Fruit fly (Drosophila melanogaster) S2 (cell line): ENCODE data around the gene CG8607.

ENCODE experiments used
- CG8478 ChIP-seq: fragments of >200 bp; optimal IDR thresholded peaks from 2 replicates; lab custom pipeline; 2018
- CTCF ChIP-seq, 2 experiments: fragments of >200 bp; optimal IDR thresholded peaks; 2 replicates each; lab custom pipeline; 2018

The CG8607 gene

DNA sequence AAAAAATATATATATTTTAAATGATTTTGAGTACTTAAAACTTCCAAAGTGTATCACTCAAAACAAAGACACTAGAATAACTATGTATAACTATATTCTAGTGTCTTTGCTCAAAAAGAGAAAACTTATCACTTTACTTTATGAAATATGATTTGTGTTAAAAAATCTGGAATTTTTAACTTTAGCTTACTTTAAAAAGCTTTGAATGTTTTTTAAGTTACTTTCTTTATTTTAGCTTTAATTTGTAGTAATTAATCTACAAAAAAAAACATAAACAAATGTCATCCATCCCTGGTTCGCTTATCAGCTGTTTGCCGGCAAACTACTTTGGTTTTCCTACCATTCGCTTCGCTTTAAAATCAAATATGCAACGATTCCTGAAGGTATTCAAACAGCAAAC lies at the start of gene CG8607:
TSS of gene CG8607 (plus strand) at position 301 of the 400 bp plus-strand sequence.
- TF ChIP-seq CTCF (optimal IDR thresholded peaks at IDR 0.05; lab: Kevin White, UChicago) (no peak), CG8478 (lab: Kevin White, UChicago) (no peak)

DNA sequence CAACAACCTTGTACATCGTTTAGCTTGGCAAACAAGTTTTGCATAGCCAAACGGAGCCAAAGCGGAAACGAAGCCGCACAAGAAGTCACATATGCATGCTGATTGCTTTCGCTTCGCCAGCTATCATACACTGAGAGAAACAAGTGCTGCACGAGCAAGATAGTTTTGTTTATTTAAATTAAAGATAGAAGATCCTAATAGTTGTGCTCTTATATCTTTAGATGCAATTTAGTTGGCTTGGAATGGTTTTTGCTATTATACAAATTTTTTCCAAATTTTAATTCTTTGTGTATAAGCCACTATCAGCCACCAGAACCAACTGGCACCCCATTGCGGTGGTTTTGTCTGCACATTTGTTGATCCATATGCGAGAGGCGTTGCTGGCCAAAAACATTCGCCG lies 36.3 kb upstream of the CG8607 start:
- TF ChIP-seq CTCF (optimal IDR thresholded peaks at IDR 0.05; lab: Kevin White, UChicago) (no peak), CG8478 (lab: Kevin White, UChicago) (no peak)

DNA sequence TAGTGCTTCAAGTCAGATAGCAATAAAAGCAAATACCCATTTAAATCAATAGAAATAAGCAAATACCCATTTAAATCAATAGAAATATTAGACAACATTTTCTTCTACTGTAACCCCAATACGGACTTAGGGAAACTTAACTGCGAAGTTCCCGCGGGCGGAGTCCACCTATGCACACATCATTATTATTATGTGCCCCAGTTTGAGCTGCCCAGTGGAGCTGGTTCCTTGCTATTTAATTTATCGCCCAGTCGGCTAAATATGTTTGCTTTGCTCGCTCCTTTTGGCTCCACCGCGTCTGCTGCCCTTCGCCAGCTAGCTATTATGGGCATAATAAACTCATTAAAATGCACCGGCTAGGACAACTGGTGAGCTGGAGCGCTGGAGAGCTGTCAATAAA lies 19.2 kb upstream of the CG8607 start:
- TF ChIP-seq CTCF (optimal IDR thresholded peaks at IDR 0.05; lab: Kevin White, UChicago) (no peak), CG8478 (lab: Kevin White, UChicago) (no peak)

DNA sequence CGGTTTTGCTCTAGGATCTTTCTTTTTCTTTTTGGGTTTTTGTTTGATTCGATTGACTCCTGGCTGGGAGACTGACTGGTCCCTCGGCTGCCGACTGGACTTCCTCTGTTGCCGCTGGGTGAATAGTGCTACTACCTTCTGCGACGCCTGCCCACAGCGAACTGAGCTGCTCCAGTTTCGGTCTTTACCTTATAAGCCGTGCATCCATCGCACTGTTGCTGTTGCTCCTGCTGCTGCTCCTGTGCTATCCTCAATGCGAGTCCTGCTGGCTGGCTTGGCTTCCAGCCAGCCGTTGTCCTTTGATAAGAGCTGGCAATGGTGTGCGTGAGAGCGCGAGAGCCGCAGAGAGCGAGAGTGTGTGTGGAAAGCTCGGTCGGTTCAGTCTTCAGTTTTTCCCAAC lies 7.1 kb upstream of the CG8607 start, which contains the start of gene unc-13-4A:
TSS of gene unc-13-4A (minus strand) at position 143 of the 400 bp plus-strand sequence.
- TF ChIP-seq CG8478 (lab: Kevin White, UChicago) (no peak), CTCF (optimal IDR thresholded peaks at IDR 0.05; lab: Kevin White, UChicago) (no peak)

DNA sequence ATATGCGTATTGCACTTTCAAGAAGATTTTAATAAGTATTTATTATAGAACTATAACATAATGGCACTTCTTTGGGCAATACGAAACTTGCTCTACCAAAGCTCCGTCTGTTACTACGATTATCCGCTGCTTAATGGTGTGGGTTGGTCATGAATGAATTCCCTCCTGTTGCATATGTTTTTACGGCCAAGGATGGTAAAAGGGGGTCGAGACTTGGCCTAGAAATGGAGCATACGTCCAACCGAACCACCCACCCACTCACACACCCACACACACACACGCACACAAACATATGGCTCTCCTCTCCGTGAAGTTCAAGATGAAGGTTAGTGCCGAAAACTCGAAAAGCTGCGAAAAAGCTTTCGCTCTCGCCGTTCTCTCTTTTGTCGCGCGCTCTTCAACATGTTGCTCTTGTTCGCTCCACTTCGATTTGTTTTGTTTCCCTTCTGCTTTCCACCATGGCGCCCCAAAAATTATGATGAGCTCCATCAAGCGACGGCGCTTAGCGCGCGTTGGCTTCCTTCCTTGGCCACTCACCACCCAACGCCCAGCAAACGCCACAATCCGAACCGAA lies 6.2 kb upstream of the CG8607 start:
- no peak for TF ChIP-seq CTCF (optimal IDR thresholded peaks at IDR 0.05; lab: Kevin White, UChicago)
- no peak for TF ChIP-seq CG8478 (lab: Kevin White, UChicago)

DNA sequence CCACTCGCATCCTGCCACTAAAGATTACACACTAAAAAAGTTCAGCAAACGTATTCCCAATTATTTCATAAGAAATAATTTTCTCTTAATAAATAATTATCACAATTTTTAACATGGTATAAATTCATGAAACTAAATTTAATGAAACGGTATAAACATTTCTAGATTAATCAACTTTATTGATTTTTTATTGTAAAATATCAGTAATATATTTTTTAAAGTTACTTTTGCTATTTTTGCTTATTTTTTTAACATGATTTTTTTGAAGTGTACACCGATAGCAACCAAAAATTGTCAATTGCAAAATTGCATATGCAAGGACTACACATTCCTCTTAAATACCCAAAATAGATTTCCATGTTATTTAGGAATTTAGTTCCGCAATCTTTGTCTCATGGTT lies 5.7 kb upstream of the CG8607 start:
- TF ChIP-seq CTCF (optimal IDR thresholded peaks at IDR 0.05; lab: Kevin White, UChicago) (no peak), CG8478 (lab: Kevin White, UChicago) (no peak)

DNA sequence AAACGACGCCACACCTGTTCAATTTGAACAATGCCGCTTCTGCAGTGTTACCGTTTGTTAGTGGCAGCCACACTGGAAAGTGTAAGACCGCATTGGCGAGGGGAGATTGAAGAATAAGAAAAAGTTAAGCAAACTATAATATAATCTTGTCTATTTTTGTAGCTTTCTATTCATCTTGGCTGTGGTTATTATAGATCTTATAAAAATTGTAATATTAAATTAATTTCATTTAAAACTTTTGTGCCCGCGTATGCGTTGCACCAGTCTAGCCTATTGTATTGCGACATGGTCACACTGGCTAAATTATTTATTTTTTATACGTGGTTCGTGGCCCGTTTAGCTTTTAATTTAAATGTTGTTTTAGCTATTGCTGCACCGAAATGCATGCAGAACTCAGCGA lies 3.5 kb downstream of the CG8607 start, which contains the start of the genes RhoGEF4 and Rint1:
TSS of gene RhoGEF4 (minus strand) at position 64 of the 400 bp plus-strand sequence.
TSS of gene Rint1 (plus strand) at position 272 of the 400 bp plus-strand sequence.
- TF ChIP-seq CTCF (optimal IDR thresholded peaks at IDR 0.05; lab: Kevin White, UChicago) (no peak), CG8478 (lab: Kevin White, UChicago) (no peak)

DNA sequence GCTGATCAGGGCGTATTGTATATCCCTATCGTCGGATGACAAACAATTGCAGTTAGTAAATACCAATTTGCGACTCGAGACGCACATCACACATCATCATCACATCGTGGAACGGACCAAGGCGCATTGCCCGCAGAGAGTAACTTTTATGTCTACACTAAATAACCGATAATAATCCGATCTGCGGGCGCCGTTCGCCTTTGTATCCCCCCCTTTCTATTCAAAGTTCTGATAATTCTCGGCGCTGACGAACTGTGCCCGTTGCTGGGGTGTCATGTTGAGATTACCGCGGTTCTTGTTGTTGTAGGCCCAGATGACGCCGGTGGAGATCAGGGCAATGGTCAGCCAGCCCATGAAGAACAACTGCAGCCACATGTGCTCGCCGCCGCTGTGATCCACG lies 6.8 kb downstream of the CG8607 start:
- TF ChIP-seq CG8478 (lab: Kevin White, UChicago) (no peak), CTCF (optimal IDR thresholded peaks at IDR 0.05; lab: Kevin White, UChicago) (no peak)

DNA sequence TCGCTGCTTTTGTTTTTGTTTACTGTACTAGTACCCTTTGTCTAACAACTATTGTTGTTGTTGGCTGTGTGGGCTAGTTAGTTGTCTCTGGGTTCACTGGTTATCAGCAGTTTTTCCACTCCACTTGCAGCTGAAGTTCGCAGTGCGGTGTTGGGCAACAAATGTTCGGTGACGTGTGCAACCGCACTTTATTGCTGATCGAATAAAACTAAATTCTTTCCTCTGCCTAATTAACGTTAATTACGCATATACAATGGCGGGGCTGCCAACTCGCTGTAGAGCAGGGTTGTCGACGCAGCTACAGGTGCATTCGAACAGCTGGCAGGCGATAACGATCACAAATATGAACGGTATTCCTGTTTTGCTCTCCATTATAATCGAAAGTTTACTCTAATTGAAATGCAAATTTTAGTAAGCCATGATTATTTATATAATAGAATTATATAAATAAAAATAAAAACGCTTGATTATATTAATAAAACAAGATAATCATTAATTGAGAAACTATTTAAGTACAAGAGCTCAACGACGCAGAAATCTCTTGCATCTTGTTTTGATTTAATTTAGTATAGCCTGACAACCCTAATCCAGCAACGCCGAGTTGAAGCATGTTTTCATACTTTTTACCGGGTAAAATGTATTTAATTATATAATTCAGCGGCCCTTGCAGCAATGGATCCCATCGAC lies 8.8 kb downstream of the CG8607 start, which contains the start of the genes mrva, CG42307 and mus312:
TSS of gene mrva (minus strand) at position 276 of the 687 bp plus-strand sequence.
TSS of gene CG42307 (plus strand) at position 566 of the 687 bp plus-strand sequence.
TSS of gene mus312 (plus strand) at position 566 of the 687 bp plus-strand sequence.
- TF ChIP-seq CG8478 (lab: Kevin White, UChicago), result no peak
- TF ChIP-seq CTCF (optimal IDR thresholded peaks at IDR 0.05; lab: Kevin White, UChicago), result no peak

DNA sequence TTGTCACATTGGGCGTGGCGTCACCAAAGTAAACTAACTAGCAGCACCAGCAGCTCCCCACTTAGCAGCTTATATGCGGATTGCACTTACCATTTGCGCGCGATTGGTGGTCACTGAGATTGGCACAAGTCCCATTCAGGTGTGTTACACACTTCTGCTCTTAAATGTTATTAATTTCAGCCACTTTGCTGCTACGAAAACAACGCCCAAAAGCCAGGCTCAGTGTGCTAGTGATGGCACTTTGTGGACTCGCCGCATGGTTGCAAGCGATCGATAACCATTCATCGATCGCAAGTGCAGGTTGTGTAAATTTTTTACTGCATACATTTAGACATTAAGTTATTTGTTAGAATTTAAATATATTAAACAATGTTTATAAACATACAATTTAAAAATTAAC lies 15.1 kb downstream of the CG8607 start, which contains the start of the genes wrm1 and wrm2:
TSS of gene wrm1 (minus strand) at position 237 of the 400 bp plus-strand sequence.
TSS of gene wrm2 (minus strand) at position 237 of the 400 bp plus-strand sequence.
- TF ChIP-seq CG8478 (lab: Kevin White, UChicago) (no peak), CTCF (optimal IDR thresholded peaks at IDR 0.05; lab: Kevin White, UChicago) (no peak)

DNA sequence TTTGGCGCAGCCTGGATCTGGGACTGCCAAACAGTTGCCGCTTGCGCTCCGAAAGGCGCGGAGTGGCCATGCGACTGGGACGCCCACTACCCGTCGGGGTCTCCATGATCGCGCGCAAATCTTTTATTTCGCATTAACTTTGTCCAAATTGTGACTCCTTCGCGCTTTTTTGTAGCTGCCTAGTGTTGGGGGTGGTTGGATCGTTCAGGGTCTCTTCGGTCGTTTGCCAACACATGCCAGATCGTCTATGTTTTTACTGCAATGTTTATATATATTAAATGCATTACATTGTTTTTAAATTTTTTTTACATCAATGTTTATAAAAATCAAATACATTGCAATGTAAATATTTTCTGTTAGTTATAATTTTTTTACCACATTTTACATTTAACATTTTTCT lies 18.9 kb downstream of the CG8607 start:
- no peak for TF ChIP-seq CG8478 (lab: Kevin White, UChicago)
- no peak for TF ChIP-seq CTCF (optimal IDR thresholded peaks at IDR 0.05; lab: Kevin White, UChicago)

DNA sequence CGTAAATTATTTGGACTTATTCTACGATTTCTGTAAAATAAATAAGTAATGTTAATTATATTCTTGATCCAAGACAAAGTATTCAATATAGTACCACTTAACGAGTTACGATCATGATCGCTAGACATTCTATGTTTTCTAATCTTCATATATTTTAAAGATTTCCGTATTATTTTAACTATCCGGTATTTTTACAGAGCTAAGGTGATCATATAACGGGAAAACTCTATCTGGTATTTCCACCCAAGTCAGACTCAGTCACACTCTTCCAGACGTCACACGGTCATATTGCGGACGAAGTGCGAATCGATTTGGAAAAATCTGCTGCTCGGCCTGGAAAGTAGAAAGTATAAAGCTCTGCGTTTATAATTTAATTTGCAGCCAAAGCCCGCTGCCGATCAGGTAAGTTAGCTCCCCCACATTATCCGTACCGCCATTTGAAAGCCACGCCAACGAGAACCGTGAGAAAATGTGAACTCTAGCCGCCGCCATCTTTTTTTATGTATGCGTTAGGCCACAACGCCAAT lies 19.4 kb downstream of the CG8607 start, which contains the start of the genes lark and eco:
TSS of gene lark (plus strand) at position 51 of the 527 bp plus-strand sequence.
TSS of gene eco (minus strand) at position 125 of the 527 bp plus-strand sequence.
- TF ChIP-seq CG8478 (lab: Kevin White, UChicago) (no peak), CTCF (optimal IDR thresholded peaks at IDR 0.05; lab: Kevin White, UChicago) (no peak)

DNA sequence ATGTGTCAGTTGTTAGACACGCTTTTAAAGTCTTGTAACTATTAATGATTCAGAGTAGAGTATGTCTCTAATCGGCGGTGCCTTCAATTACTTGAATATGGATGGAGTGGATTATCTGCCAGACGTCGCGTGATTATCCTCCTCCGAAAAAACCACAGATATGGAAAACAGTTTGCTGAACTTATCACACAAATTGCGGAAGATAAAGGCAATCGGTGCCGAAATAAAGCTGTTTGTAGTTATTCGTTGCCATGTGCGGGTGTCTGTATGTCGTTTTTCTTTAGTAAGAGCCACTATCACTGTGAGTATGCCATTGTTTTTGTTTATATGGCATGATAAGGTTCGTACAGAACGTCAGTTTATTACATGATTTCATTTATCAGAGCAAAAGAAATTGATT lies 24.1 kb downstream of the CG8607 start:
- TF ChIP-seq CTCF (optimal IDR thresholded peaks at IDR 0.05; lab: Kevin White, UChicago) (no peak), CG8478 (lab: Kevin White, UChicago) (no peak)

DNA sequence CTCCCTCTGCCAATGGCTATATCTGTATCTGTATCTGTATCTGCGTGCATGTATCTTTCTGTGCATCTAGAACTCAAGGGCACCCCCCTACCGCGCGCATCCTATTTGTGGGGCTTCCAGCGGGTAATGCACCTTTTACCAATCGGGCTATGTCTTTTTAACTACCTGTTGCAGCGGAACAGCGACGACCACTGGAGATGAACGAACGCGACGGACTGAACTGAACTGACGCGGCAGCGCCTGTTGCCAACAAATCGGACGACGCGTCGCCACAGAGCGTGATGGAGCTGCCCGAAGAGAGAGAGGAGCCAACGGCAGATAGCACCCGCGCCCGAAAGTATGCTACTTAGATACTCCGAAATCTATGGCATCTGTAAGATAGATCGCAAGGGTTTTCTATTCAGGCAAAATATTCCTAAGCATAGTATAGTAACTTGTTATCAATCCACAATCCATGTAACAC lies 25.1 kb downstream of the CG8607 start, which contains the start of gene Cln7:
TSS of gene Cln7 (minus strand) at position 219 of the 463 bp plus-strand sequence.
- TF ChIP-seq CTCF (optimal IDR thresholded peaks at IDR 0.05; lab: Kevin White, UChicago), result no peak
- no peak for TF ChIP-seq CG8478 (lab: Kevin White, UChicago)
